Fruit fly (Drosophila melanogaster): ENCODE data around the gene inaF-A.
A peak's percentile ranks its signal among the peaks of the same experiment; 100 is the strongest.

inaF-A gene

DNA sequence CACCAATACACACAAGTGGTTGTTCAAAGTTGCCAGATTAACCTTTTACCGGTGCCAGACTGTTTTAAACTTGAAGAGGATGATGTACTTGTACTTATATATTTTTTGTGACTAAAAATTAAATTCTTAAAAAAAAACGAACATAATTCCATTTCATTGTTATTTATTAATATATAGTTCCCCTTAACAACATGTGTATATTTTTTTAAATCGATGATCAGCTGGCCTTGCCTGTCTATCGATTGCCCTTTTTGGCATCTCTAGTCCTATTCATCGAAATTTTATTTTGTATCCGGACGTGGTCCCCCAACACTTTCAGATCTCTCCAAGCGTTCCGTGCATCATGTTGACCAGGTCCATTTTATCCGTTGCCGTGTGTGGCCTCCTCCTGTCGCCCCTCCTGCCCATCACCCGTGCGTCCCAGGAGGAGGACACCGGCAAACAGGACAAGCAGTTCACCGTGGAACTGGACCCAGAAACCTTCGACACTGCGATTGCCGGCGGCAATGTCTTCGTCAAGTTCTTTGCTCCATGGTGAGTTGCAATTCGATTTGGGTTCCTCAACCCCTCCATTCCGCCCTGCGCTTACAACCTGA is 16.9 kb downstream of the inaF-A start, which contains the start of gene prtp (continued):
- TF ChIP-seq row (GFP tag; IDR thresholded peaks at IDR 0.05) (peak; percentile 54; the same call in 2 of the 3 replicates), E2f2 (GFP tag; IDR thresholded peaks at IDR 0.05) (peak; percentile 57), zfh2 (GFP tag; optimal IDR thresholded peaks at IDR 0.05) (no peak), CG3407 (GFP tag; optimal IDR thresholded peaks at IDR 0.05) (no peak), CG12299 (tag; optimal IDR thresholded peaks at IDR 0.05) (peak; percentile 26), inv (GFP tag; IDR thresholded peaks at IDR 0.05; ENCODE audit: partially characterized antibody) (peak; percentile 8; the same call in 1 of the 2 replicates), CG15601 (tag; optimal IDR thresholded peaks at IDR 0.05) (peak; percentile 25), CG10462 (GFP tag; optimal IDR thresholded peaks at IDR 0.05) (no peak), Ets97D (GFP tag; optimal IDR thresholded peaks at IDR 0.05) (peak; percentile 67), chm (GFP tag; IDR thresholded peaks at IDR 0.05) (0 out of 2 replicates have a peak, but pooled peaks have one; percentile 13), jing (GFP tag; optimal IDR thresholded peaks at IDR 0.05) (no peak), hkb (optimal IDR thresholded peaks at IDR 0.05) (no peak), hkb (GFP tag; IDR thresholded peaks at IDR 0.05) (peak; percentile 50; the same call in 1 of the 2 replicates), CG14667 (GFP tag; IDR thresholded peaks at IDR 0.05) (no peak), ATbp (GFP tag; optimal IDR thresholded peaks at IDR 0.05) (no peak), Doc3 (GFP tag; IDR thresholded peaks at IDR 0.05; ENCODE audit: partially characterized antibody) (no peak; the same call in 2 of the 3 replicates), gsb-n (tag; optimal IDR thresholded peaks at IDR 0.05) (peak; percentile 27), pita (GFP tag; optimal IDR thresholded peaks at IDR 0.05) (no peak), CG6689 (GFP tag; IDR thresholded peaks at IDR 0.05) (no peak), Lhr (GFP tag; optimal IDR thresholded peaks at IDR 0.05) (peak; percentile 42), Elba2 (GFP tag; optimal IDR thresholded peaks at IDR 0.05) (no peak), Xbp1 (GFP tag; optimal IDR thresholded peaks at IDR 0.05) (peak; percentile 11), CG10959 (GFP tag; IDR thresholded peaks at IDR 0.05) (peak; percentile 12; the same call in 1 of the 2 replicates), Spps (tag; optimal IDR thresholded peaks at IDR 0.05) (no peak), knrl (GFP tag; IDR thresholded peaks at IDR 0.05; ENCODE audit: partially characterized antibody) (peak; percentile 58; the same call in 2 of the 3 replicates), CG6765 (GFP tag; optimal IDR thresholded peaks at IDR 0.05) (no peak), CG9437 (GFP tag; optimal IDR thresholded peaks at IDR 0.05) (no peak), vvl (GFP tag; IDR thresholded peaks at IDR 0.05) (no peak), mam (GFP tag; optimal IDR thresholded peaks at IDR 0.05) (no peak), CG12659 (GFP tag; optimal IDR thresholded peaks at IDR 0.05) (peak; percentile 23), Tbp (GFP tag; optimal IDR thresholded peaks at IDR 0.05) (no peak), CG4854 (GFP tag; optimal IDR thresholded peaks at IDR 0.05) (no peak), Ptx1 (GFP tag; IDR thresholded peaks at IDR 0.05) (0 out of 2 replicates have a peak, but pooled peaks have one; percentile 38), disco-r (GFP tag; optimal IDR thresholded peaks at IDR 0.05) (no peak), lbe (GFP tag; optimal IDR thresholded peaks at IDR 0.05) (peak; percentile 48), Sin3A (optimal IDR thresholded peaks at IDR 0.05) (peak; percentile 44), CG1233 (GFP tag; optimal IDR thresholded peaks at IDR 0.05) (no peak), kni (GFP tag; optimal IDR thresholded peaks at IDR 0.05) (peak; percentile 34), Ssrp (tag; optimal IDR thresholded peaks at IDR 0.05) (peak; percentile 5), Hr39 (optimal IDR thresholded peaks at IDR 0.05) (no peak), sna (GFP tag; IDR thresholded peaks at IDR 0.05; ENCODE audit: partially characterized antibody) (peak; percentile 70; the same call in 1 of the 2 replicates), Camta (GFP tag; optimal IDR thresholded peaks at IDR 0.05) (peak; percentile 12), nmo (GFP tag; optimal IDR thresholded peaks at IDR 0.05) (peak; percentile 24), Deaf1 (tag; optimal IDR thresholded peaks at IDR 0.05) (no peak), trem (tag; optimal IDR thresholded peaks at IDR 0.05) (peak; percentile 53), shn (GFP tag; optimal IDR thresholded peaks at IDR 0.05) (no peak), Blimp-1 (GFP tag; optimal IDR thresholded peaks at IDR 0.05) (peak; percentile 7), az2 (GFP tag; optimal IDR thresholded peaks at IDR 0.05) (no peak), CG33213 (GFP tag; optimal IDR thresholded peaks at IDR 0.05) (no peak), CG10209 (GFP tag; optimal IDR thresholded peaks at IDR 0.05) (no peak), CG10654 (GFP tag; optimal IDR thresholded peaks at IDR 0.05) (peak; percentile 8)

All from whole organism, embryonic.